Worm (Caenorhabditis elegans): ENCODE measurements around the gene Y25C1A.14.

ce11 chrII:3054221-3054620 lies 42.5 kb downstream of the Y25C1A.14 start, which contains the start of gene lido-13:
- TF ChIP-seq lin-13 (tag; optimal IDR thresholded peaks at IDR 0.05) = no peak
- no peak for TF ChIP-seq ceh-83 (GFP tag; optimal IDR thresholded peaks at IDR 0.05)
- no peak for TF ChIP-seq sptf-1 (tag; optimal IDR thresholded peaks at IDR 0.05)
- no peak for TF ChIP-seq mep-1 (tag; optimal IDR thresholded peaks at IDR 0.05)
- TF ChIP-seq nhr-76 (tag; optimal IDR thresholded peaks at IDR 0.05) = no peak
- TF ChIP-seq snpc-4 (tag; optimal IDR thresholded peaks at IDR 0.05) = no peak
- no peak for TF ChIP-seq unc-120 (tag; optimal IDR thresholded peaks at IDR 0.05; ENCODE audit: poor library complexity, severe bottlenecking)
- no peak for TF ChIP-seq nhr-237 (tag; optimal IDR thresholded peaks at IDR 0.05)
- TF ChIP-seq elt-3 (tag; optimal IDR thresholded peaks at IDR 0.05) = no peak
- no peak for TF ChIP-seq mab-5 (tag; optimal IDR thresholded peaks at IDR 0.05)
- no peak for TF ChIP-seq ztf-11 (tag; optimal IDR thresholded peaks at IDR 0.05)
- no peak for TF ChIP-seq tbx-8 (GFP tag; optimal IDR thresholded peaks at IDR 0.05)
- no peak for TF ChIP-seq ham-2 (GFP tag; optimal IDR thresholded peaks at IDR 0.05)
